Fruit fly (Drosophila melanogaster): ENCODE data around the gene narya.

Gene narya

DNA sequence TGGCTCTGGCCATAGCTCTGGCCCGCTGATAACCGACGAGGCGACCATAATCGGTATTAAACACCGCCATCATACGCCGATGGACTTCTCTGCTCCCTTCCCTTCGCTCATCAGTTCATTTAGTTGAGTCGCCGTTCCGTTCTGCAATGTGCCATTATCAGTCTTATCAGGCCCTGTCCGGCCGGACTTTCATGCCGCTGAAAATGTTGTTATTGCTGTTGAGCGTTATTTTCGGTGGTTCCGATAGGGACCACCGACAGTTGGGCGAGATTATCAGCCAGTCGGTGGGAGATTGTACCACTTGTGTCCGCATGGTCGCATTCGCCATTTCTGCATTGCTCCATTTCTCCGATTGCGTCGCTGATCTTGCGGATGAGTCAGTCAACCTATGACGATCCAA, 26.4 kb downstream of the narya start (continued):
- no peak for TF ChIP-seq pan (optimal IDR thresholded peaks at IDR 0.05)
- no peak for TF ChIP-seq pan (GFP tag; optimal IDR thresholded peaks at IDR 0.05 in 1 of 2, IDR thresholded peaks at IDR 0.05 in 1 of 2)
- TF ChIP-seq ase (GFP tag; IDR thresholded peaks at IDR 0.05): no peak
- no peak for TF ChIP-seq fd64A (GFP tag; optimal IDR thresholded peaks at IDR 0.05)
- no peak for TF ChIP-seq E2f1 (GFP tag; IDR thresholded peaks at IDR 0.05)
- TF ChIP-seq CG32532 (GFP tag; IDR thresholded peaks at IDR 0.05): peak; percentile 50
- 0 out of 4 replicates have a peak, but pooled peaks have one; percentile 72 for TF ChIP-seq chinmo (GFP tag; IDR thresholded peaks at IDR 0.05; ENCODE audit: partially characterized antibody)
- TF ChIP-seq CG8281 (tag; optimal IDR thresholded peaks at IDR 0.05): no peak
- TF ChIP-seq vnd (GFP tag; IDR thresholded peaks at IDR 0.05; ENCODE audit: partially characterized antibody): no peak
- no peak for TF ChIP-seq CG2202 (tag; optimal IDR thresholded peaks at IDR 0.05)
- peak; percentile 32 for TF ChIP-seq Med (GFP tag)
- 0 out of 2 replicates have a peak, but pooled peaks have one; percentile 30 for TF ChIP-seq GATAe (GFP tag; conservative IDR thresholded peaks at IDR 0.05)
- no peak for TF ChIP-seq CG8388 (GFP tag; optimal IDR thresholded peaks at IDR 0.05)
- TF ChIP-seq wek (GFP tag; optimal IDR thresholded peaks at IDR 0.05): no peak
- no peak for TF ChIP-seq CG2199 (GFP tag; IDR thresholded peaks at IDR 0.05)
- TF ChIP-seq CG6791 (GFP tag; IDR thresholded peaks at IDR 0.05; ENCODE audit: partially characterized antibody): no peak
- TF ChIP-seq Meics (GFP tag; optimal IDR thresholded peaks at IDR 0.05): no peak
- no peak for TF ChIP-seq gem (tag; optimal IDR thresholded peaks at IDR 0.05)
- TF ChIP-seq shn (GFP tag; optimal IDR thresholded peaks at IDR 0.05): no peak
- TF ChIP-seq CG11093 (GFP tag; IDR thresholded peaks at IDR 0.05): no peak
- TF ChIP-seq CG8089 (GFP tag; optimal IDR thresholded peaks at IDR 0.05): no peak
- no peak for TF ChIP-seq CG7745 (tag; optimal IDR thresholded peaks at IDR 0.05)
- TF ChIP-seq btn (GFP tag; optimal IDR thresholded peaks at IDR 0.05): no peak
- no peak for TF ChIP-seq CG1647 (GFP tag; optimal IDR thresholded peaks at IDR 0.05)
- peak; percentile 47 for TF ChIP-seq mirr (GFP tag; optimal IDR thresholded peaks at IDR 0.05)
- 0 out of 2 replicates have a peak, but pooled peaks have one; percentile 8 for TF ChIP-seq Adf1 (GFP tag; IDR thresholded peaks at IDR 0.05)
- peak; percentile 83 for TF ChIP-seq CG15479 (GFP tag; optimal IDR thresholded peaks at IDR 0.05)
- TF ChIP-seq emc (GFP tag; optimal IDR thresholded peaks at IDR 0.05): no peak
- no peak for TF ChIP-seq CG18011 (GFP tag; optimal IDR thresholded peaks at IDR 0.05)
- TF ChIP-seq grn (GFP tag; optimal IDR thresholded peaks at IDR 0.05): peak; percentile 29
- peak; percentile 69 for TF ChIP-seq CG34376 (GFP tag; optimal IDR thresholded peaks at IDR 0.05)
- no peak for TF ChIP-seq bsh (GFP tag; optimal IDR thresholded peaks at IDR 0.05)
- peak; percentile 34 for TF ChIP-seq cwo (GFP tag; optimal IDR thresholded peaks at IDR 0.05)

DNA sequence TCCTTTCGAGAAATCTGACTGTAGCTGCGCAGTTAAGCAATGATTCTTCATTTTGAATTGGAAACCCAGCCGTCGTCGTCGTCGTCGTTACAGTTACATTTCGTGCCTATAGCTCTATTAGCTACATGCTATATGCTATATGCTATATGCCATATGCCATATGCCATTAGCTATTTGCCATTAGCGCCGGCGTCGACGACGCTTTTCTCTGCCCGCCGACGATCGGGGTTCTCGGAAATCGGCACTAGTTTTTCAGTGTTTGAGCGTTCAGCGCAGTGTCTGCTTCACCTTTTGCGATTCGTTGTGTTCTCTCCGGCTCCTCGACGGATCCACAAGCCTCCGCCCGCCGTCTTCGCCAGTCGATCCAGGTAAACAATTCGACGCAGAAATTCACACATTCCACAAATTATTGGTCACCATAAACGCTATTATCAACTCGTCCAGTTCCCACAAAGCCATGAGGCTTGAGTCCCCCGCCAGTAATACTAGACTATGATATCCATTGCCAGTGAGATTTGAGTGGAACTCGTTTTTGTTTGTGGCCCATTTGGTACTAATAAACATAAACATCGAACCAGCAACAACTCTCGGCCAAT, 29.4 kb downstream of the narya start:
- no peak for TF ChIP-seq eve (GFP tag; optimal IDR thresholded peaks at IDR 0.05)
- peak; percentile 12; the same call in 1 of the 3 replicates for TF ChIP-seq CG34224 (GFP tag; IDR thresholded peaks at IDR 0.05; ENCODE audit: partially characterized antibody)
- TF ChIP-seq CG31388 (GFP tag; optimal IDR thresholded peaks at IDR 0.05): no peak
- peak; percentile 93 for TF ChIP-seq CG13894 (tag; optimal IDR thresholded peaks at IDR 0.05)
- TF ChIP-seq CG2678 (tag; optimal IDR thresholded peaks at IDR 0.05): no peak
- TF ChIP-seq Lhr (GFP tag; optimal IDR thresholded peaks at IDR 0.05): no peak
- TF ChIP-seq Eip74EF (GFP tag; optimal IDR thresholded peaks at IDR 0.05): no peak
- no peak for TF ChIP-seq ato (GFP tag; IDR thresholded peaks at IDR 0.05; ENCODE audit: partially characterized antibody)
- TF ChIP-seq Six4 (GFP tag; optimal IDR thresholded peaks at IDR 0.05): no peak
- no peak for TF ChIP-seq NFAT (GFP tag; IDR thresholded peaks at IDR 0.05)
- TF ChIP-seq Awh (GFP tag; IDR thresholded peaks at IDR 0.05): no peak
- no peak for TF ChIP-seq Myb (GFP tag; optimal IDR thresholded peaks at IDR 0.05)
- TF ChIP-seq CG14710 (tag; optimal IDR thresholded peaks at IDR 0.05): no peak
- TF ChIP-seq CG7745 (tag; optimal IDR thresholded peaks at IDR 0.05): no peak
- no peak for TF ChIP-seq HLH3B (GFP tag; IDR thresholded peaks at IDR 0.05)
- no peak for TF ChIP-seq Hr39 (optimal IDR thresholded peaks at IDR 0.05)
- TF ChIP-seq danr (GFP tag; IDR thresholded peaks at IDR 0.05): no peak
- TF ChIP-seq CG3281 (GFP tag; optimal IDR thresholded peaks at IDR 0.05): no peak
- no peak for TF ChIP-seq CG15696 (tag; optimal IDR thresholded peaks at IDR 0.05)
- no peak for TF ChIP-seq CG6272 (GFP tag; IDR thresholded peaks at IDR 0.05)
